Fruit fly (Drosophila melanogaster) whole organism, embryonic: ENCODE results near the gene CG34180.

Experiments
- Asciz ChIP-seq: fragments of 200-800 bp; sonication (Bioruptor generic); optimal IDR thresholded peaks from 2 replicates; lab custom pipeline; 2017; ENCODE audit warnings: missing biosample characterization, mild to moderate bottlenecking, missing genetic modification characterization, missing genetic modification reagents
- CG10462 ChIP-seq: fragments of 200-800 bp; sonication (Bioruptor generic); optimal IDR thresholded peaks from 2 replicates; lab custom pipeline; 2016; ENCODE audit warnings: missing biosample characterization, missing genetic modification characterization
- CG11398 ChIP-seq: fragments of 200-800 bp; sonication (Bioruptor generic); optimal IDR thresholded peaks from 2 replicates; lab custom pipeline; 2016; ENCODE audit warnings: missing biosample characterization, missing genetic modification characterization
- CG11560 ChIP-seq: fragments of 200-800 bp; sonication (Bioruptor generic); IDR thresholded peaks from 3 replicates; pipeline ENCODE4 v1.3.6; 2022; ENCODE audit warnings: missing biosample characterization, missing genetic modification characterization
- CG12104 ChIP-seq: fragments of 200-800 bp; sonication (Bioruptor generic); optimal IDR thresholded peaks from 3 replicates; lab custom pipeline; 2016; ENCODE audit warnings: missing biosample characterization, missing genetic modification characterization
- CG12391 ChIP-seq: fragments of 200-800 bp; sonication (Bioruptor generic); optimal IDR thresholded peaks from 3 replicates; lab custom pipeline; 2018; ENCODE audit warnings: missing biosample characterization, mild to moderate bottlenecking, missing genetic modification characterization, moderate library complexity
- CG13424 ChIP-seq: fragments of 200-800 bp; sonication (Bioruptor generic); optimal IDR thresholded peaks from 2 replicates; lab custom pipeline; 2019; ENCODE audit warnings: missing biosample characterization, mild to moderate bottlenecking, missing genetic modification characterization, moderate library complexity
- CG14014 ChIP-seq: fragments of 200-800 bp; sonication (Bioruptor generic); IDR thresholded peaks from 2 replicates; pipeline ENCODE4 v1.3.6; 2022; ENCODE audit warnings: missing biosample characterization, missing genetic modification characterization
- CG14050 ChIP-seq: fragments of 200-800 bp; sonication (Bioruptor generic); IDR thresholded peaks from 3 replicates; pipeline ENCODE4 v1.3.6; 2022; ENCODE audit warnings: missing biosample characterization, missing genetic modification characterization
- CG14965 ChIP-seq: fragments of 200-800 bp; sonication (Bioruptor generic); optimal IDR thresholded peaks from 2 replicates; lab custom pipeline; 2016; ENCODE audit warnings: missing biosample characterization, missing genetic modification characterization, borderline replicate concordance
- CG15696 ChIP-seq: fragments of 200-800 bp; sonication (Bioruptor generic); optimal IDR thresholded peaks from 2 replicates; lab custom pipeline; 2019; ENCODE audit warnings: missing biosample characterization, mild to moderate bottlenecking, missing genetic modification characterization, moderate library complexity
- CG17568 ChIP-seq: fragments of 200-800 bp; sonication (Bioruptor generic); optimal IDR thresholded peaks from 2 replicates; lab custom pipeline; 2018; ENCODE audit warnings: missing biosample characterization, mild to moderate bottlenecking, missing genetic modification characterization, moderate library complexity
- CG5245 ChIP-seq: fragments of 200-800 bp; sonication (Bioruptor generic); optimal IDR thresholded peaks from 3 replicates; lab custom pipeline; 2016; ENCODE audit warnings: missing biosample characterization, missing genetic modification characterization
- CG6254 ChIP-seq: fragments of 200-800 bp; sonication (Bioruptor generic); optimal IDR thresholded peaks from 3 replicates; lab custom pipeline; 2017; ENCODE audit warnings: mild to moderate bottlenecking, missing biosample characterization, missing genetic modification reagents, missing genetic modification characterization
- CG7357 ChIP-seq: fragments of 200-800 bp; sonication (Bioruptor generic); IDR thresholded peaks from 3 replicates; pipeline ENCODE4 v1.3.6; 2022; ENCODE audit warnings: missing biosample characterization, missing genetic modification characterization
- CG7372 ChIP-seq: fragments of 200-800 bp; sonication (Bioruptor generic); IDR thresholded peaks from 2 replicates; pipeline ENCODE4 v1.3.6; 2022; ENCODE audit warnings: missing biosample characterization, missing genetic modification characterization
- CG7745 ChIP-seq: fragments of 200-800 bp; sonication (Bioruptor generic); optimal IDR thresholded peaks from 2 replicates; lab custom pipeline; 2018; ENCODE audit warnings: missing biosample characterization, mild to moderate bottlenecking, missing genetic modification characterization, moderate library complexity
- CG7928 ChIP-seq: fragments of 200-800 bp; sonication (Bioruptor generic); optimal IDR thresholded peaks from 2 replicates; lab custom pipeline; 2017; ENCODE audit warnings: missing biosample characterization, mild to moderate bottlenecking, missing genetic modification characterization
- CG9215 ChIP-seq: fragments of 200-800 bp; sonication (Bioruptor generic); IDR thresholded peaks from 2 replicates; pipeline ENCODE4 v1.3.6; 2022; ENCODE audit warnings: missing biosample characterization, missing genetic modification characterization
- Deaf1 ChIP-seq: fragments of 200-800 bp; optimal IDR thresholded peaks from 3 replicates; lab custom pipeline; 2019; ENCODE audit warnings: missing biosample characterization, mild to moderate bottlenecking, missing genetic modification characterization, moderate library complexity
- E2f1 ChIP-seq: fragments of 200-800 bp; sonication (Bioruptor generic); IDR thresholded peaks from 2 replicates; pipeline ENCODE4 v1.3.6; 2022; ENCODE audit warnings: missing biosample characterization, missing genetic modification characterization
- Gug ChIP-seq: fragments of 200-800 bp; sonication (Bioruptor generic); IDR thresholded peaks from 4 replicates; pipeline ENCODE4 v1.3.6; 2022; ENCODE audit warnings: missing biosample characterization, missing genetic modification characterization
- Hr3 ChIP-seq: fragments of 200-800 bp; sonication (Bioruptor generic); optimal IDR thresholded peaks from 3 replicates; lab custom pipeline; 2016; ENCODE audit warnings: missing biosample characterization, missing genetic modification characterization
- Lim3 ChIP-seq: fragments of 200-800 bp; sonication (Bioruptor generic); IDR thresholded peaks from 2 replicates; pipeline ENCODE4 v1.3.6; 2022; ENCODE audit warnings: missing biosample characterization, missing genetic modification characterization
- Pdp1 ChIP-seq, 2 experiments: fragments of 200-800 bp; sonication (Bioruptor generic); optimal IDR thresholded peaks; 3 replicates each; lab custom pipeline; 2016; ENCODE audit warnings: missing biosample characterization in 2 of 2, missing genetic modification characterization in 2 of 2, mild to moderate bottlenecking in 1 of 2, moderate library complexity in 1 of 2
- Ravus ChIP-seq: fragments of 200-800 bp; sonication (Bioruptor generic); IDR thresholded peaks from 2 replicates; pipeline ENCODE4 v1.3.6; 2022; ENCODE audit warnings: missing biosample characterization, missing genetic modification characterization
- Sry-β ChIP-seq: fragments of 200-800 bp; sonication (Bioruptor generic); optimal IDR thresholded peaks from 2 replicates; lab custom pipeline; 2018; ENCODE audit warnings: missing biosample characterization, mild to moderate bottlenecking, missing genetic modification characterization, moderate library complexity
- Sry-δ ChIP-seq: fragments of 200-800 bp; sonication (Bioruptor generic); optimal IDR thresholded peaks from 2 replicates; lab custom pipeline; 2016; ENCODE audit warnings: missing biosample characterization, missing genetic modification characterization
- YL-1 ChIP-seq: fragments of 200-800 bp; sonication (Bioruptor generic); optimal IDR thresholded peaks from 3 replicates; lab custom pipeline; 2017; ENCODE audit warnings: missing biosample characterization, mild to moderate bottlenecking, missing genetic modification characterization
- bab2 ChIP-seq: fragments of 200-800 bp; sonication (Bioruptor generic); optimal IDR thresholded peaks from 2 replicates; lab custom pipeline; 2016; ENCODE audit warnings: missing biosample characterization, missing genetic modification characterization
- br ChIP-seq: fragments of >200 bp; optimal IDR thresholded peaks from 2 replicates; lab custom pipeline; 2017
- bsh ChIP-seq, 2 experiments: fragments of 200-800 bp; sonication (Bioruptor generic); optimal IDR thresholded peaks; 2 replicates each; lab custom pipeline; 2017 to 2018; ENCODE audit warnings: mild to moderate bottlenecking in 2 of 2, missing biosample characterization in 2 of 2, missing genetic modification characterization in 2 of 2, moderate library complexity in 1 of 2
- esg ChIP-seq: fragments of 200-800 bp; sonication (Bioruptor generic); conservative IDR thresholded peaks from 2 replicates; pipeline ENCODE4 v1.3.6; 2022; ENCODE audit warnings: missing biosample characterization, missing genetic modification characterization
- ind ChIP-seq: fragments of 200-800 bp; sonication (Bioruptor generic); optimal IDR thresholded peaks from 3 replicates; lab custom pipeline; 2016; ENCODE audit warnings: missing biosample characterization, missing genetic modification characterization
- jigr1 ChIP-seq: fragments of 200-800 bp; sonication (Bioruptor generic); IDR thresholded peaks from 3 replicates; pipeline ENCODE4 v1.3.6; 2022; ENCODE audit warnings: missing biosample characterization, missing genetic modification characterization
- kni ChIP-seq: fragments of 200-800 bp; sonication (Bioruptor generic); optimal IDR thresholded peaks from 3 replicates; lab custom pipeline; 2017; ENCODE audit warnings: mild to moderate bottlenecking, missing biosample characterization, missing genetic modification reagents, missing genetic modification characterization
- p53 ChIP-seq: fragments of 200-800 bp; sonication (Bioruptor generic); optimal IDR thresholded peaks from 2 replicates; lab custom pipeline; 2016; ENCODE audit warnings: missing biosample characterization, missing genetic modification characterization
- pan ChIP-seq, 4 experiments: fragments of >200 bp in 3 of 4; fragments of 200-800 bp in 1 of 4; sonication (Bioruptor generic) in 1 of 4; optimal IDR thresholded peaks in 3 of 4; IDR thresholded peaks in 1 of 4; 2 replicates each; pipeline versions ENCODE4 v1.3.6 to Lab custom; 2017 to 2022; ENCODE audit warnings: missing biosample characterization in 2 of 4, missing genetic modification characterization in 2 of 4, mixed read lengths in 1 of 4
- peb ChIP-seq: fragments of 200-800 bp; sonication (Bioruptor generic); IDR thresholded peaks from 2 replicates; pipeline ENCODE4 v1.3.6; 2022; ENCODE audit warnings: missing biosample characterization, missing genetic modification characterization
- psq ChIP-seq: fragments of 200-800 bp; sonication (Bioruptor generic); optimal IDR thresholded peaks from 2 replicates; lab custom pipeline; 2017; ENCODE audit warnings: missing biosample characterization, missing genetic modification characterization
- rib ChIP-seq: fragments of 200-800 bp; sonication (Bioruptor generic); IDR thresholded peaks from 2 replicates; pipeline ENCODE4 v1.3.6; 2022; ENCODE audit warnings: missing biosample characterization, missing genetic modification characterization
- row ChIP-seq: fragments of 200-800 bp; sonication (Bioruptor generic); IDR thresholded peaks from 3 replicates; pipeline ENCODE4 v1.3.6; 2022; ENCODE audit warnings: missing biosample characterization, missing genetic modification characterization
- sima ChIP-seq: fragments of 200-800 bp; sonication (Bioruptor generic); optimal IDR thresholded peaks from 2 replicates; lab custom pipeline; 2016; ENCODE audit warnings: missing biosample characterization, missing genetic modification characterization
- sob ChIP-seq: fragments of 200-800 bp; sonication (Bioruptor generic); IDR thresholded peaks from 2 replicates; pipeline ENCODE4 v1.3.6; 2022; ENCODE audit warnings: missing biosample characterization, missing genetic modification characterization
- sqz ChIP-seq: fragments of 200-800 bp; sonication (Bioruptor generic); optimal IDR thresholded peaks from 3 replicates; lab custom pipeline; 2018; ENCODE audit warnings: missing biosample characterization, mild to moderate bottlenecking, missing genetic modification characterization
- sug ChIP-seq: fragments of 200-800 bp; optimal IDR thresholded peaks from 2 replicates; lab custom pipeline; 2019; ENCODE audit warnings: missing biosample characterization, mild to moderate bottlenecking, missing genetic modification characterization, moderate library complexity
- tap ChIP-seq: fragments of 200-800 bp; optimal IDR thresholded peaks from 3 replicates; lab custom pipeline; 2019; ENCODE audit warnings: missing biosample characterization, mild to moderate bottlenecking, missing genetic modification characterization, moderate library complexity
- tgo ChIP-seq: fragments of 200-800 bp; sonication (Bioruptor generic); IDR thresholded peaks from 3 replicates; pipeline ENCODE4 v1.3.6; 2022; ENCODE audit warnings: missing biosample characterization, missing genetic modification characterization
- twi ChIP-seq: fragments of 200-800 bp; optimal IDR thresholded peaks from 2 replicates; lab custom pipeline; 2019; ENCODE audit warnings: missing biosample characterization, mild to moderate bottlenecking, missing genetic modification characterization, moderate library complexity
- unc-4 ChIP-seq: fragments of 200-800 bp; sonication (Bioruptor generic); IDR thresholded peaks from 2 replicates; pipeline ENCODE4 v1.3.6; 2022; ENCODE audit warnings: missing biosample characterization, missing genetic modification characterization; ENCODE audit not compliant: partially characterized antibody
- z ChIP-seq: fragments of 200-800 bp; sonication (Bioruptor generic); IDR thresholded peaks from 3 replicates; pipeline ENCODE4 v1.3.6; 2022; ENCODE audit warnings: missing biosample characterization, missing genetic modification characterization

Gene CG34180

dm6 chr2L:6037830-6038229, 22.5 kb upstream of the CG34180 start, which contains the start of the genes CG9117 and CG31643 (continued):
- TF ChIP-seq bsh (GFP tag; optimal IDR thresholded peaks at IDR 0.05; lab: Kevin White, UChicago) = peak in 1 of 2 experiments; percentile 53
- TF ChIP-seq CG6254 (GFP tag; lab: Kevin White, UChicago) = no peak
- TF ChIP-seq esg (GFP tag; lab: Robert Waterston, UW) = 0 out of 2 replicates have a peak, but pooled peaks have one; percentile 7
- TF ChIP-seq E2f1 (GFP tag; lab: Robert Waterston, UW) = no peak
- TF ChIP-seq z = no peak
- TF ChIP-seq pan (optimal IDR thresholded peaks at IDR 0.05; lab: Kevin White, UChicago) = no peak
- TF ChIP-seq pan (GFP tag; optimal IDR thresholded peaks at IDR 0.05 in 1 of 2, IDR thresholded peaks at IDR 0.05 in 1 of 2) = no peak
- TF ChIP-seq bab2 (GFP tag; lab: Kevin White, UChicago) = peak; percentile 57
- TF ChIP-seq sob = peak; percentile 58; the same call in 1 of the 2 replicates
- peak; percentile 76 for TF ChIP-seq CG12391 (tag; lab: Kevin White, UChicago)
- TF ChIP-seq Lim3 (GFP tag; lab: Robert Waterston, UW) = no peak
- peak; percentile 11 for TF ChIP-seq twi
- TF ChIP-seq CG14014 (GFP tag; lab: Robert Waterston, UW) = no peak
- peak; percentile 1 for TF ChIP-seq Sry-β
- peak; percentile 45 for TF ChIP-seq kni (GFP tag; lab: Kevin White, UChicago)
- no peak for TF ChIP-seq CG11560 (tag; lab: Robert Waterston, UW)
- no peak for TF ChIP-seq peb (GFP tag; lab: Robert Waterston, UW)
- TF ChIP-seq p53 (GFP tag; lab: Kevin White, UChicago) = no peak
- TF ChIP-seq Ravus = no peak
- peak; percentile 13 for TF ChIP-seq CG10462
- no peak for TF ChIP-seq sima (GFP tag; lab: Kevin White, UChicago)
- no peak for TF ChIP-seq sqz (GFP tag; lab: Kevin White, UChicago)
- no peak for TF ChIP-seq ind
- no peak for TF ChIP-seq Gug
- TF ChIP-seq CG17568 = no peak
- TF ChIP-seq CG7745 (tag; lab: Kevin White, UChicago) = no peak
- TF ChIP-seq jigr1 (GFP tag; lab: Robert Waterston, UW) = no peak
- TF ChIP-seq CG13424 = peak; percentile 69
- TF ChIP-seq Pdp1 (GFP tag; optimal IDR thresholded peaks at IDR 0.05; lab: Kevin White, UChicago) = peak; percentile 71 to 83
- no peak for TF ChIP-seq CG14965
- no peak for TF ChIP-seq CG7357
- no peak for TF ChIP-seq rib (GFP tag; lab: Robert Waterston, UW)
- peak; percentile 26 for TF ChIP-seq Sry-δ (GFP tag; lab: Kevin White, UChicago)
- no peak for TF ChIP-seq CG14050
- TF ChIP-seq CG5245 (GFP tag; lab: Kevin White, UChicago) = peak; percentile 13
- TF ChIP-seq tap (tag; lab: Kevin White, UChicago) = no peak
- TF ChIP-seq Hr3 = peak; percentile 23
- TF ChIP-seq CG11398 (GFP tag; lab: Kevin White, UChicago) = no peak
- peak; percentile 26 for TF ChIP-seq YL-1 (GFP tag; lab: Kevin White, UChicago)
- peak; percentile 23 for TF ChIP-seq CG7928 (GFP tag; lab: Kevin White, UChicago)
- no peak for TF ChIP-seq psq (GFP tag; lab: Kevin White, UChicago)
- TF ChIP-seq Deaf1 (tag; lab: Kevin White, UChicago) = no peak
- TF ChIP-seq tgo = peak; percentile 43; the same call in 2 of the 3 replicates
- TF ChIP-seq br = no peak
- TF ChIP-seq CG9215 (GFP tag; lab: Robert Waterston, UW) = no peak
- TF ChIP-seq sug (tag; lab: Kevin White, UChicago) = no peak
- TF ChIP-seq unc-4 (GFP tag; lab: Robert Waterston, UW) = peak; percentile 36; the same call in 1 of the 2 replicates
- TF ChIP-seq row (GFP tag; lab: Robert Waterston, UW) = peak; percentile 78
- no peak for TF ChIP-seq Asciz (GFP tag; lab: Kevin White, UChicago)
- peak; percentile 32 for TF ChIP-seq CG15696 (tag; lab: Kevin White, UChicago)
- peak; percentile 14 for TF ChIP-seq CG12104 (GFP tag; lab: Kevin White, UChicago)
- TF ChIP-seq CG7372 = no peak
